Worm (Caenorhabditis elegans) whole organism, L1 larva: ENCODE results near the gene R01H2.1.

Experiments used
- C16A3.4 ChIP-seq: fragments of 150-350 bp; optimal IDR thresholded peaks from 2 replicates; lab custom pipeline; 2014; ENCODE audit warnings: missing biosample characterization, missing genetic modification characterization
- F16B12.6 ChIP-seq: fragments of 150-350 bp; optimal IDR thresholded peaks from 2 replicates; lab custom pipeline; 2014; ENCODE audit warnings: missing biosample characterization, missing genetic modification characterization
- alr-1 ChIP-seq: fragments of 200-800 bp; sonication (Bioruptor generic); optimal IDR thresholded peaks from 2 replicates; lab custom pipeline; 2018; ENCODE audit warnings: borderline replicate concordance, mild to moderate bottlenecking, missing genetic modification characterization, missing compliant biosample characterization
- ceh-8 ChIP-seq: fragments of 200-800 bp; sonication (Bioruptor generic); optimal IDR thresholded peaks from 2 replicates; lab custom pipeline; 2018; ENCODE audit warnings: mild to moderate bottlenecking, missing genetic modification characterization, moderate library complexity, missing compliant biosample characterization
- ceh-88 ChIP-seq: fragments of 200-800 bp; sonication (Bioruptor generic); IDR thresholded peaks from 2 replicates; pipeline ENCODE4 v1.3.6; 2022; ENCODE audit warnings: missing genetic modification characterization, missing compliant biosample characterization
- ceh-90 ChIP-seq: sonication (generic microtip); optimal IDR thresholded peaks from 2 replicates; lab custom pipeline; 2016; ENCODE audit warnings: missing genetic modification characterization, missing compliant biosample characterization
- dpl-1 ChIP-seq, 3 experiments: fragments of 150-350 bp in 2 of 3; sonication (generic microtip) in 1 of 3; optimal IDR thresholded peaks; 2 replicates each; lab custom pipeline; 2014 to 2017; ENCODE audit warnings: missing biosample characterization in 3 of 3, missing genetic modification characterization in 3 of 3, missing genetic modification reagents in 3 of 3
- efl-1 ChIP-seq, 4 experiments: fragments of 150-350 bp; optimal IDR thresholded peaks in 3 of 4; peaks in 1 of 4; 1 replicate in 1 of 4; 2 replicates in 3 of 4; lab custom pipeline; 2014; ENCODE audit warnings: missing biosample characterization in 2 of 4, missing genetic modification characterization in 2 of 4, missing genetic modification reagents in 2 of 4
- efl-3 ChIP-seq: fragments of 200-800 bp; sonication (Bioruptor generic); optimal IDR thresholded peaks from 2 replicates; lab custom pipeline; 2018; ENCODE audit warnings: mild to moderate bottlenecking, missing genetic modification characterization, missing compliant biosample characterization
- egl-13 ChIP-seq: sonication (generic microtip); optimal IDR thresholded peaks from 2 replicates; lab custom pipeline; 2016; ENCODE audit warnings: missing genotype, missing genetic modification reagents, missing genetic modification characterization, missing compliant biosample characterization
- elt-3 ChIP-seq, 6 experiments: fragments of 150-350 bp in 1 of 6; sonication (generic microtip); optimal IDR thresholded peaks; 2 replicates each; lab custom pipeline; 2017 to 2018; ENCODE audit warnings: missing biosample characterization in 6 of 6, missing genetic modification characterization in 6 of 6, inconsistent platforms in 1 of 6
- fos-1 ChIP-seq: fragments of 150-350 bp; optimal IDR thresholded peaks from 2 replicates; lab custom pipeline; 2014; ENCODE audit warnings: missing biosample characterization, missing genetic modification characterization
- hlh-17 ChIP-seq: fragments of 200-800 bp; sonication (Bioruptor generic); optimal IDR thresholded peaks from 2 replicates; lab custom pipeline; 2018; ENCODE audit warnings: missing genetic modification characterization, mild to moderate bottlenecking, missing compliant biosample characterization, moderate library complexity, borderline replicate concordance
- hpl-2 ChIP-seq: fragments of 150-350 bp; optimal IDR thresholded peaks from 2 replicates; lab custom pipeline; 2014; ENCODE audit warnings: missing biosample characterization, missing genetic modification reagents, missing genetic modification characterization
- irx-1 ChIP-seq: sonication (generic microtip); optimal IDR thresholded peaks from 2 replicates; lab custom pipeline; 2016; ENCODE audit warnings: missing genetic modification characterization, missing compliant biosample characterization
- jun-1 ChIP-seq: fragments of 150-350 bp; optimal IDR thresholded peaks from 2 replicates; lab custom pipeline; 2014; ENCODE audit warnings: missing biosample characterization, missing genetic modification reagents, missing genetic modification characterization
- lin-13 ChIP-seq: fragments of 150-350 bp; optimal IDR thresholded peaks from 2 replicates; lab custom pipeline; 2014; ENCODE audit warnings: missing biosample characterization, missing genetic modification reagents, missing genetic modification characterization
- lin-14 ChIP-seq: fragments of 200-800 bp; sonication (Bioruptor generic); optimal IDR thresholded peaks from 2 replicates; lab custom pipeline; 2018; ENCODE audit warnings: mild to moderate bottlenecking, missing genetic modification characterization, moderate library complexity, missing compliant biosample characterization
- lin-15B ChIP-seq: fragments of 150-350 bp; sonication (generic microtip); optimal IDR thresholded peaks from 3 replicates; lab custom pipeline; 2014; ENCODE audit warnings: missing biosample characterization, missing genetic modification characterization
- lin-35 ChIP-seq, 2 experiments: fragments of 150-350 bp; optimal IDR thresholded peaks; 2 replicates each; lab custom pipeline; 2014; ENCODE audit warnings: missing biosample characterization in 2 of 2, missing genetic modification characterization in 2 of 2, missing genetic modification reagents in 2 of 2
- lir-3 ChIP-seq: sonication (generic microtip); optimal IDR thresholded peaks from 2 replicates; lab custom pipeline; 2016; ENCODE audit warnings: mild to moderate bottlenecking, missing genetic modification characterization, moderate library complexity, missing compliant biosample characterization; ENCODE audit not compliant: poor library complexity
- lsy-2 ChIP-seq, 2 experiments: fragments of 150-350 bp; optimal IDR thresholded peaks; 2 replicates each; lab custom pipeline; 2014; ENCODE audit warnings: missing biosample characterization in 2 of 2, missing genetic modification characterization in 2 of 2
- mdl-1 ChIP-seq, 2 experiments: fragments of 150-350 bp; optimal IDR thresholded peaks; 2 replicates each; lab custom pipeline; 2014 to 2017; ENCODE audit warnings: missing biosample characterization in 2 of 2, missing genetic modification characterization in 2 of 2, inconsistent platforms in 1 of 2
- mef-2 ChIP-seq: fragments of 150-350 bp; optimal IDR thresholded peaks from 2 replicates; lab custom pipeline; 2014; ENCODE audit warnings: missing biosample characterization, missing genetic modification characterization
- nhr-11 ChIP-seq: fragments of 150-350 bp; optimal IDR thresholded peaks from 2 replicates; lab custom pipeline; 2014; ENCODE audit warnings: missing biosample characterization, missing genetic modification characterization
- nhr-12 ChIP-seq: sonication (generic microtip); optimal IDR thresholded peaks from 2 replicates; lab custom pipeline; 2017; ENCODE audit warnings: missing biosample characterization, missing genetic modification characterization
- nhr-20 ChIP-seq: sonication (generic microtip); optimal IDR thresholded peaks from 2 replicates; lab custom pipeline; 2016; ENCODE audit warnings: mild to moderate bottlenecking, missing genetic modification characterization, missing compliant biosample characterization
- nhr-47 ChIP-seq: sonication (generic microtip); optimal IDR thresholded peaks from 2 replicates; lab custom pipeline; 2016; ENCODE audit warnings: mild to moderate bottlenecking, missing genetic modification characterization, moderate library complexity, missing compliant biosample characterization
- nhr-71 ChIP-seq: sonication (generic microtip); optimal IDR thresholded peaks from 2 replicates; lab custom pipeline; 2016; ENCODE audit warnings: mild to moderate bottlenecking, missing genetic modification characterization, moderate library complexity, missing compliant biosample characterization
- nhr-77 ChIP-seq: fragments of 150-350 bp; optimal IDR thresholded peaks from 2 replicates; lab custom pipeline; 2014; ENCODE audit warnings: missing biosample characterization, missing genetic modification characterization
- nhr-84 ChIP-seq: sonication (generic microtip); optimal IDR thresholded peaks from 2 replicates; lab custom pipeline; 2017; ENCODE audit warnings: missing biosample characterization, missing genetic modification characterization
- nhr-85 ChIP-seq: sonication (generic microtip); peaks from one replicate; lab custom pipeline; 2016; ENCODE audit warnings: missing genetic modification characterization, inconsistent platforms, missing compliant biosample characterization
- pag-3 ChIP-seq: sonication (generic microtip); optimal IDR thresholded peaks from 2 replicates; lab custom pipeline; 2017; ENCODE audit warnings: missing genetic modification characterization, mild to moderate bottlenecking, missing compliant biosample characterization, antibody characterized with exemption, borderline replicate concordance; ENCODE audit not compliant: insufficient read depth
- pax-3 ChIP-seq: fragments of 200-800 bp; sonication (Bioruptor generic); optimal IDR thresholded peaks from 2 replicates; lab custom pipeline; 2018; ENCODE audit warnings: mild to moderate bottlenecking, missing genetic modification characterization, moderate library complexity, missing compliant biosample characterization
- skn-1 ChIP-seq: fragments of 150-350 bp; optimal IDR thresholded peaks from 2 replicates; lab custom pipeline; 2014; ENCODE audit warnings: missing biosample characterization, missing genetic modification characterization
- sptf-1 ChIP-seq: fragments of 150-350 bp; optimal IDR thresholded peaks from 2 replicates; lab custom pipeline; 2014; ENCODE audit warnings: missing biosample characterization, missing genetic modification characterization
- swsn-7 ChIP-seq: sonication (generic microtip); optimal IDR thresholded peaks from 2 replicates; lab custom pipeline; 2016; ENCODE audit warnings: missing genetic modification characterization, missing compliant biosample characterization
- tlp-1 ChIP-seq: fragments of 150-350 bp; optimal IDR thresholded peaks from 2 replicates; lab custom pipeline; 2014; ENCODE audit warnings: missing biosample characterization, missing genetic modification characterization
- unc-130 ChIP-seq: fragments of 150-350 bp; optimal IDR thresholded peaks from 2 replicates; lab custom pipeline; 2017; ENCODE audit warnings: missing biosample characterization, missing genetic modification characterization, inconsistent platforms
- unc-30 ChIP-seq: sonication (generic microtip); optimal IDR thresholded peaks from 2 replicates; lab custom pipeline; 2017; ENCODE audit warnings: missing biosample characterization, missing genetic modification characterization
- unc-86 ChIP-seq: sonication (generic microtip); optimal IDR thresholded peaks from 2 replicates; lab custom pipeline; 2016; ENCODE audit warnings: missing genetic modification characterization, missing compliant biosample characterization
- unc-98 ChIP-seq: fragments of 200-800 bp; sonication (Bioruptor generic); IDR thresholded peaks from 2 replicates; pipeline ENCODE4 v1.3.6; 2022; ENCODE audit warnings: missing genetic modification characterization, missing compliant biosample characterization
- vab-15 ChIP-seq: sonication (generic microtip); optimal IDR thresholded peaks from 2 replicates; lab custom pipeline; 2017; ENCODE audit warnings: missing genotype, mild to moderate bottlenecking, missing genetic modification characterization, missing compliant biosample characterization
- zag-1 ChIP-seq: fragments of 150-350 bp; optimal IDR thresholded peaks from 2 replicates; lab custom pipeline; 2014; ENCODE audit warnings: missing biosample characterization, missing genetic modification characterization
- zip-4 ChIP-seq: fragments of 200-800 bp; sonication (Bioruptor generic); optimal IDR thresholded peaks from 2 replicates; lab custom pipeline; 2018; ENCODE audit warnings: mild to moderate bottlenecking, missing genetic modification characterization, moderate library complexity, missing compliant biosample characterization
- ztf-4 ChIP-seq: fragments of 150-350 bp; optimal IDR thresholded peaks from 2 replicates; lab custom pipeline; 2014; ENCODE audit warnings: missing biosample characterization, missing genetic modification characterization

R01H2.1 gene

ce11 chrIII:7084908-7085307 lies 22.2 kb downstream of the R01H2.1 start, which contains the start of gene tofu-7:
Gene tofu-7 (minus strand): TSS chrIII:7085018.
- TF ChIP-seq efl-1 (optimal IDR thresholded peaks at IDR 0.05; lab: Kevin White, UChicago) (peak; percentile 10 to 91), efl-1 (GFP tag; optimal IDR thresholded peaks at IDR 0.05 in 1 of 2; lab: Kevin White, UChicago) (peak in 1 of 2 experiments; percentile 12), zag-1 (tag; lab: Kevin White, UChicago) (no peak), lin-15B (tag; lab: Kevin White, UChicago) (no peak), hlh-17 (no peak), lin-14 (GFP tag; lab: Kevin White, UChicago) (no peak), efl-3 (no peak), dpl-1 (GFP tag; optimal IDR thresholded peaks at IDR 0.05; lab: Kevin White, UChicago) (peak in 1 of 3 experiments; percentile 44), lsy-2 (tag; optimal IDR thresholded peaks at IDR 0.05; lab: Kevin White, UChicago) (no peak), swsn-7 (tag; lab: Kevin White, UChicago) (no peak), ztf-4 (no peak), egl-13 (no peak)

ce11 chrIII:7087180-7087579 lies 24.5 kb downstream of the R01H2.1 start:
- TF ChIP-seq irx-1 (tag; lab: Kevin White, UChicago) (no peak), F16B12.6 (tag; lab: Kevin White, UChicago) (no peak), efl-1 (optimal IDR thresholded peaks at IDR 0.05; lab: Kevin White, UChicago) (peak in 1 of 2 experiments; percentile 13), efl-1 (GFP tag; optimal IDR thresholded peaks at IDR 0.05 in 1 of 2; lab: Kevin White, UChicago) (peak in 1 of 2 experiments; percentile 91), unc-30 (tag; lab: Kevin White, UChicago) (no peak), lin-35 (GFP tag; optimal IDR thresholded peaks at IDR 0.05; lab: Kevin White, UChicago) (peak in 1 of 2 experiments; percentile 32), nhr-85 (tag; lab: Kevin White, UChicago) (no peak), nhr-20 (tag; lab: Kevin White, UChicago) (no peak)
- TF ChIP-seq, all 84 proteins: peak for 2

ce11 chrIII:7087691-7088323 lies 25.1 kb downstream of the R01H2.1 start, which contains the start of gene fubl-2:
Gene fubl-2 (minus strand): TSS chrIII:7087741.
- TF ChIP-seq nhr-20 (tag; lab: Kevin White, UChicago) (peak; percentile 74), nhr-71 (peak; percentile 83), vab-15 (tag; lab: Kevin White, UChicago) (peak; percentile 51), skn-1 (peak; percentile 6), sptf-1 (no peak), nhr-47 (tag; lab: Kevin White, UChicago) (peak; percentile 76), nhr-77 (tag; lab: Kevin White, UChicago) (peak; percentile 20), zip-4 (no peak), unc-98 (no peak; the same call in 1 of the 2 replicates), F16B12.6 (tag; lab: Kevin White, UChicago) (peak; percentile 0), pag-3 (no peak), hpl-2 (GFP tag; lab: Kevin White, UChicago) (no peak), tlp-1 (tag; lab: Kevin White, UChicago) (no peak), alr-1 (no peak), lin-13 (peak; percentile 32), C16A3.4 (peak; percentile 43), zag-1 (tag; lab: Kevin White, UChicago) (no peak), unc-130 (tag; lab: Kevin White, UChicago) (no peak), fos-1 (tag; lab: Kevin White, UChicago) (peak; percentile 19), lin-15B (tag; lab: Kevin White, UChicago) (peak; percentile 66), lin-14 (GFP tag; lab: Kevin White, UChicago) (peak; percentile 83), nhr-12 (tag; lab: Kevin White, UChicago) (no peak), pax-3 (tag; lab: Kevin White, UChicago) (peak; percentile 62), jun-1 (tag; lab: Kevin White, UChicago) (no peak), mdl-1 (tag; optimal IDR thresholded peaks at IDR 0.05; lab: Kevin White, UChicago) (no peak), ceh-8 (GFP tag; lab: Kevin White, UChicago) (no peak), unc-86 (tag; lab: Kevin White, UChicago) (peak; percentile 43), nhr-11 (tag; lab: Kevin White, UChicago) (no peak), ceh-88 (no peak), ceh-90 (peak; percentile 52), elt-3 (tag; optimal IDR thresholded peaks at IDR 0.05; lab: Kevin White, UChicago) (peak in 1 of 6 experiments; percentile 38), nhr-85 (tag; lab: Kevin White, UChicago) (peak; percentile 87), nhr-84 (no peak), egl-13 (peak; percentile 73), lir-3 (peak; percentile 86), mef-2 (tag; lab: Kevin White, UChicago) (no peak)
